Worm (Caenorhabditis elegans): Measurements from ENCODE around the gene Y110A2AL.2.

DNA sequence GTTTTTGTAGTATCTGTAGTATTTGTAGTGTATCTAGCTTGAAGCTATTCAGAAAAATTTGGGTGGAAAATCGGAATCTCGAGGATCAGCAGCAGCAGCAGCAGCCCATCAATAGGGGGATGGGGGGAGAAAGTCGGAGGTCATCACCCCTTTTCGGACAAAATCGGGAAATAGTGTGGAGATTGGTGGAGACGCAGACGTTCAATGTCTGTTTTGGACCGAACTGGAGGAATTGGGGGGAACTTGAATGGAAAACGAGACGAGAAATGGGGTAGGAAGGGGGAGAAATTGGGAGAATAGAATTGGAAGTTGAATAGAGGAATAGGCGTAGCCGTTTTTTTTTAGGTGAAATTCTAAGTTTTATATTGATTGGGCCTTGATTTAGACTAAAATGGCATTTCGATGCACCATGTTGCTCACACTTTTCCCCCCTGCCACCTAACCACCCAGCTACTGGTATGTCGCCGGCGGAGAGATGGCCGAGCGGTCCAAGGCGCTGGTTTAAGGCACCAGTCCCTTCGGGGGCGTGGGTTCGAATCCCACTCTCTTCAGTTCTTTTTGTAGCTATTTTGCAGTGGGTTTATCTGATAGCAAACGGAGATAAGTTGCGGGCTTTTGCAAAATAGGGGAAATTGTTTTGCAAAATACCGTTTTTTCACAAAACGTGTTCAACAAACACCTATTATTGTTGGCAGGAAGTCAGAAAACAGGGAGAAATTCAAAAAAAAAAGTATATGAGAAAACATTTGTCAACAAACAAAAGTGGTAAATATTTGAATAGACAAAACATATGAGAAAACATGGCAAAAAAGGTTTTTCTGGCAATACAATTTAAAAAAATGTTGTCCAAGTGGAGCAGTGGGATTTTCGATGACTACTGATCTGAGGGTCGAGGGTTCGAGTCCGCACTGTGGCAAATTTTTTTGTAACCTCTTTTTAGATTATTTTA, 7.7 kb upstream of the Y110A2AL.2 start:
- TF ChIP-seq sox-2 (GFP tag; IDR thresholded peaks at IDR 0.05) = no peak
- TF ChIP-seq lin-11 (tag; optimal IDR thresholded peaks at IDR 0.05) = no peak
- no peak for TF ChIP-seq pros-1 (tag; optimal IDR thresholded peaks at IDR 0.05)
- no peak for TF ChIP-seq unc-86 (tag; optimal IDR thresholded peaks at IDR 0.05)

Measured in whole organism, late embryonic.